Fruit fly (Drosophila melanogaster): ENCODE data around the gene CaMKI.

The CaMKI gene

dm6 chr4:424630-425327, 20.5 kb upstream of the CaMKI start:
- TF ChIP-seq gl (tag; optimal IDR thresholded peaks at IDR 0.05) (peak; percentile 52), D1 (tag; optimal IDR thresholded peaks at IDR 0.05) (peak; percentile 81), Snoo (tag; optimal IDR thresholded peaks at IDR 0.05) (peak; percentile 77), CG34367 (tag; optimal IDR thresholded peaks at IDR 0.05) (peak; percentile 47), Pif1B (GFP tag; optimal IDR thresholded peaks at IDR 0.05) (peak; percentile 27), CG13204 (GFP tag; optimal IDR thresholded peaks at IDR 0.05) (no peak), CG15710 (tag; optimal IDR thresholded peaks at IDR 0.05) (no peak), CG8159 (tag; optimal IDR thresholded peaks at IDR 0.05) (no peak), fd96Ca (GFP tag; IDR thresholded peaks at IDR 0.05) (no peak), Pif1A (GFP tag; optimal IDR thresholded peaks at IDR 0.05) (peak; percentile 68), CG10348 (GFP tag; IDR thresholded peaks at IDR 0.05) (no peak), CG32121 (GFP tag; IDR thresholded peaks at IDR 0.05) (peak; percentile 62), CG14655 (GFP tag; optimal IDR thresholded peaks at IDR 0.05) (no peak), CG9948 (tag; optimal IDR thresholded peaks at IDR 0.05) (peak; percentile 34), CG4496 (GFP tag; IDR thresholded peaks at IDR 0.05) (no peak), rn (GFP tag; IDR thresholded peaks at IDR 0.05) (no peak), CG8301 (tag; optimal IDR thresholded peaks at IDR 0.05) (peak; percentile 58), CG17806 (tag; optimal IDR thresholded peaks at IDR 0.05) (peak; percentile 37), EcR (GFP tag; optimal IDR thresholded peaks at IDR 0.05) (no peak), CG12605 (GFP tag; IDR thresholded peaks at IDR 0.05) (no peak; the same call in 1 of the 2 replicates)

- TF ChIP-seq Snoo (tag; optimal IDR thresholded peaks at IDR 0.05), result no peak
- TF ChIP-seq CG32121 (GFP tag; IDR thresholded peaks at IDR 0.05), result no peak
- no peak for TF ChIP-seq CG4496 (GFP tag; IDR thresholded peaks at IDR 0.05)
- TF ChIP-seq fd96Ca (GFP tag; IDR thresholded peaks at IDR 0.05), result no peak
- TF ChIP-seq CG13204 (GFP tag; optimal IDR thresholded peaks at IDR 0.05), result no peak
- no peak for TF ChIP-seq Pif1B (GFP tag; optimal IDR thresholded peaks at IDR 0.05)
- TF ChIP-seq CG12605 (GFP tag; IDR thresholded peaks at IDR 0.05), result no peak
- TF ChIP-seq CG17806 (tag; optimal IDR thresholded peaks at IDR 0.05), result no peak
- no peak for TF ChIP-seq EcR (GFP tag; optimal IDR thresholded peaks at IDR 0.05)
- TF ChIP-seq CG14655 (GFP tag; optimal IDR thresholded peaks at IDR 0.05), result no peak
- no peak for TF ChIP-seq Ets98B (GFP tag; IDR thresholded peaks at IDR 0.05)
- no peak for TF ChIP-seq CG15710 (tag; optimal IDR thresholded peaks at IDR 0.05)
- TF ChIP-seq Pif1A (GFP tag; optimal IDR thresholded peaks at IDR 0.05), result no peak
- TF ChIP-seq rn (GFP tag; IDR thresholded peaks at IDR 0.05), result no peak
- TF ChIP-seq CG8301 (tag; optimal IDR thresholded peaks at IDR 0.05), result no peak
- no peak for TF ChIP-seq CG10348 (GFP tag; IDR thresholded peaks at IDR 0.05)
- TF ChIP-seq gl (tag; optimal IDR thresholded peaks at IDR 0.05), result no peak
- no peak for TF ChIP-seq D1 (tag; optimal IDR thresholded peaks at IDR 0.05)
- TF ChIP-seq CG34367 (tag; optimal IDR thresholded peaks at IDR 0.05), result no peak
Observed at dm6 chr4:428256-428655, 17.0 kb upstream of the CaMKI start.

- TF ChIP-seq EcR (GFP tag; optimal IDR thresholded peaks at IDR 0.05) (no peak), CG4496 (GFP tag; IDR thresholded peaks at IDR 0.05) (no peak), fd96Ca (GFP tag; IDR thresholded peaks at IDR 0.05) (no peak), CG10348 (GFP tag; IDR thresholded peaks at IDR 0.05) (no peak), gl (tag; optimal IDR thresholded peaks at IDR 0.05) (no peak), Snoo (tag; optimal IDR thresholded peaks at IDR 0.05) (no peak), CG17806 (tag; optimal IDR thresholded peaks at IDR 0.05) (no peak), CG12605 (GFP tag; IDR thresholded peaks at IDR 0.05) (no peak), Pif1A (GFP tag; optimal IDR thresholded peaks at IDR 0.05) (no peak), CG14655 (GFP tag; optimal IDR thresholded peaks at IDR 0.05) (no peak), CG8159 (tag; optimal IDR thresholded peaks at IDR 0.05) (no peak), Pif1B (GFP tag; optimal IDR thresholded peaks at IDR 0.05) (no peak), CG32121 (GFP tag; IDR thresholded peaks at IDR 0.05) (no peak), CG34367 (tag; optimal IDR thresholded peaks at IDR 0.05) (no peak)
Observed at dm6 chr4:429500-429899, 15.8 kb upstream of the CaMKI start.

- TF ChIP-seq CG4496 (GFP tag; IDR thresholded peaks at IDR 0.05) (no peak), CG12605 (GFP tag; IDR thresholded peaks at IDR 0.05) (no peak)
Observed at dm6 chr4:434355-434754, 10.9 kb upstream of the CaMKI start.

dm6 chr4:443592-444257, 1.6 kb upstream of the CaMKI start, which contains the start of gene lgs:
lgs (minus strand) TSS chr4:443911.
- TF ChIP-seq CG4496 (GFP tag; IDR thresholded peaks at IDR 0.05), result no peak
- TF ChIP-seq Pif1A (GFP tag; optimal IDR thresholded peaks at IDR 0.05), result no peak
- TF ChIP-seq Ets98B (GFP tag; IDR thresholded peaks at IDR 0.05), result no peak
- no peak for TF ChIP-seq CG34367 (tag; optimal IDR thresholded peaks at IDR 0.05)
- TF ChIP-seq CG12605 (GFP tag; IDR thresholded peaks at IDR 0.05), result no peak
- no peak for TF ChIP-seq fd96Ca (GFP tag; IDR thresholded peaks at IDR 0.05)
- TF ChIP-seq Pif1B (GFP tag; optimal IDR thresholded peaks at IDR 0.05), result no peak
- no peak for TF ChIP-seq CG15710 (tag; optimal IDR thresholded peaks at IDR 0.05)
- no peak for TF ChIP-seq EcR (GFP tag; optimal IDR thresholded peaks at IDR 0.05)
- TF ChIP-seq CG32121 (GFP tag; IDR thresholded peaks at IDR 0.05), result no peak
- TF ChIP-seq CG14655 (GFP tag; optimal IDR thresholded peaks at IDR 0.05), result no peak

All from whole organism, pupa.